Fruit fly (Drosophila melanogaster) whole organism, prepupa: ENCODE results near the gene Pde9.

Source experiments
- Blimp-1 ChIP-seq: fragments of 200-800 bp; sonication (Bioruptor generic); optimal IDR thresholded peaks from 3 replicates; lab custom pipeline; 2017; ENCODE audit warnings: missing biosample characterization, missing genetic modification characterization, mild to moderate bottlenecking, moderate library complexity, missing genetic modification reagents
- CG11294 ChIP-seq: fragments of 200-800 bp; sonication (Bioruptor generic); IDR thresholded peaks from 2 replicates; pipeline ENCODE4 v1.3.6; 2022; ENCODE audit warnings: missing biosample characterization, missing genetic modification characterization
- CG16779 ChIP-seq: fragments of 200-800 bp; sonication (Bioruptor generic); optimal IDR thresholded peaks from 3 replicates; lab custom pipeline; 2017; ENCODE audit warnings: missing biosample characterization, mild to moderate bottlenecking, missing genetic modification characterization
- CG3919 ChIP-seq: fragments of 200-800 bp; sonication (Bioruptor generic); optimal IDR thresholded peaks from 3 replicates; lab custom pipeline; 2016; ENCODE audit warnings: missing biosample characterization, missing genetic modification characterization
- CG6854 ChIP-seq: fragments of 200-800 bp; sonication (Bioruptor generic); optimal IDR thresholded peaks from 2 replicates; lab custom pipeline; 2017; ENCODE audit warnings: missing biosample characterization, mild to moderate bottlenecking, missing genetic modification characterization
- CG8319 ChIP-seq: fragments of 200-800 bp; sonication (Bioruptor generic); optimal IDR thresholded peaks from 3 replicates; lab custom pipeline; 2016; ENCODE audit warnings: missing biosample characterization, missing genetic modification characterization
- Eip75B ChIP-seq: fragments of 200-800 bp; sonication (Bioruptor generic); optimal IDR thresholded peaks from 3 replicates; lab custom pipeline; 2016; ENCODE audit warnings: missing biosample characterization, missing genetic modification characterization
- Eip78C ChIP-seq: fragments of 200-800 bp; sonication (Bioruptor generic); peaks from one replicate; lab custom pipeline; 2016; ENCODE audit warnings: missing biosample characterization, missing genetic modification characterization
- Hr38 ChIP-seq: sonication (Bioruptor generic); optimal IDR thresholded peaks from 2 replicates; lab custom pipeline; 2016; ENCODE audit warnings: missing biosample characterization, missing genetic modification characterization
- Hr39 ChIP-seq: fragments of 200-800 bp; sonication (Bioruptor generic); optimal IDR thresholded peaks from 2 replicates; lab custom pipeline; 2016; ENCODE audit warnings: missing biosample characterization, missing genetic modification characterization
- Sox15 ChIP-seq: fragments of 200-800 bp; sonication (Bioruptor generic); optimal IDR thresholded peaks from 3 replicates; lab custom pipeline; 2016; ENCODE audit warnings: missing biosample characterization, missing genetic modification characterization
- acj6 ChIP-seq: fragments of 200-800 bp; sonication (Bioruptor generic); optimal IDR thresholded peaks from 3 replicates; lab custom pipeline; 2016; ENCODE audit warnings: missing biosample characterization, missing genetic modification characterization
- cyc ChIP-seq: fragments of 200-800 bp; sonication (Bioruptor generic); optimal IDR thresholded peaks from 3 replicates; lab custom pipeline; 2016; ENCODE audit warnings: missing biosample characterization, missing genetic modification characterization
- esn ChIP-seq: fragments of 200-800 bp; sonication (Bioruptor generic); optimal IDR thresholded peaks from 2 replicates; lab custom pipeline; 2016; ENCODE audit warnings: missing biosample characterization, mild to moderate bottlenecking, missing genetic modification characterization, moderate library complexity
- fd59A ChIP-seq: fragments of 200-800 bp; sonication (Bioruptor generic); optimal IDR thresholded peaks from 2 replicates; lab custom pipeline; 2017; ENCODE audit warnings: missing biosample characterization, mild to moderate bottlenecking, missing genetic modification characterization, missing genetic modification reagents
- fd85E ChIP-seq: fragments of 200-800 bp; sonication (Bioruptor generic); optimal IDR thresholded peaks from 3 replicates; lab custom pipeline; 2016; ENCODE audit warnings: missing biosample characterization, missing genetic modification characterization

Pde9 gene

dm6 chrX:12737057-12737734, 159.9 kb downstream of the Pde9 start (continued):
- no peak for TF ChIP-seq fd85E (GFP tag; lab: Kevin White, UChicago)
- TF ChIP-seq Hr38 (GFP tag; lab: Kevin White, UChicago) = no peak
- TF ChIP-seq CG3919 (GFP tag; lab: Kevin White, UChicago) = peak; percentile 62
- peak; percentile 78 for TF ChIP-seq Eip75B (GFP tag; lab: Kevin White, UChicago)
- no peak for TF ChIP-seq acj6 (GFP tag; lab: Kevin White, UChicago)
- TF ChIP-seq CG6854 (GFP tag; lab: Kevin White, UChicago) = peak; percentile 84
- TF ChIP-seq CG16779 (tag; lab: Kevin White, UChicago) = peak; percentile 86
- peak; percentile 15 for TF ChIP-seq cyc
- no peak for TF ChIP-seq Sox15
- TF ChIP-seq esn (GFP tag; lab: Kevin White, UChicago) = peak; percentile 12
- TF ChIP-seq CG8319 (GFP tag; lab: Kevin White, UChicago) = peak; percentile 49
- peak; percentile 79 for TF ChIP-seq Eip78C (GFP tag; lab: Kevin White, UChicago)
- TF ChIP-seq Blimp-1 (GFP tag; lab: Kevin White, UChicago) = peak; percentile 51
- peak; percentile 8 for TF ChIP-seq Hr39 (GFP tag; lab: Kevin White, UChicago)
- peak; percentile 76 for TF ChIP-seq fd59A (GFP tag; lab: Kevin White, UChicago)
- TF ChIP-seq CG11294 (GFP tag; lab: Robert Waterston, UW) = peak; percentile 39; the same call in 1 of the 2 replicates
